Worm (Caenorhabditis elegans) whole organism, L4 larva: ENCODE measurements around the gene gap-1.

ENCODE experiments used
- F10B5.3 ChIP-seq: sonication (generic microtip); optimal IDR thresholded peaks from 2 replicates; lab custom pipeline; 2016; ENCODE audit warnings: mild to moderate bottlenecking, missing genetic modification characterization, missing compliant biosample characterization
- F26F4.8 ChIP-seq: fragments of 200-800 bp; sonication (Bioruptor generic); conservative IDR thresholded peaks from 2 replicates; pipeline ENCODE4 v1.3.6; 2022; ENCODE audit warnings: missing genetic modification characterization, missing compliant biosample characterization
- Y5F2A.4 ChIP-seq: fragments of 200-800 bp; sonication (Bioruptor generic); optimal IDR thresholded peaks from 2 replicates; lab custom pipeline; 2018; ENCODE audit warnings: mild to moderate bottlenecking, missing genetic modification characterization, missing compliant biosample characterization
- aha-1 ChIP-seq: fragments of 150-350 bp; peaks from one replicate; lab custom pipeline; 2014; ENCODE audit warnings: missing biosample characterization, missing genetic modification characterization
- ama-1 ChIP-seq: fragments of 150-350 bp; optimal IDR thresholded peaks from 2 replicates; lab custom pipeline; 2014; ENCODE audit warnings: inconsistent platforms, mixed read lengths
- arid-1 ChIP-seq: fragments of 200-800 bp; sonication (Bioruptor generic); conservative IDR thresholded peaks from 2 replicates; pipeline ENCODE4 v1.3.6; 2022; ENCODE audit warnings: missing genetic modification reagents, missing genetic modification characterization, missing compliant biosample characterization
- ceh-20 ChIP-seq: fragments of 200-800 bp; sonication (Bioruptor generic); IDR thresholded peaks from 2 replicates; pipeline ENCODE4 v1.3.6; 2022; ENCODE audit warnings: missing genetic modification reagents, missing genetic modification characterization, missing compliant biosample characterization
- ceh-32 ChIP-seq: sonication (generic microtip); optimal IDR thresholded peaks from 2 replicates; lab custom pipeline; 2016; ENCODE audit warnings: mild to moderate bottlenecking, missing genetic modification characterization, missing compliant biosample characterization; ENCODE audit not compliant: poor library complexity
- ces-1 ChIP-seq: fragments of 150-350 bp; sonication (generic microtip); optimal IDR thresholded peaks from 4 replicates; lab custom pipeline; 2014; ENCODE audit warnings: missing biosample characterization, missing genetic modification reagents, missing genetic modification characterization
- daf-19 ChIP-seq: fragments of 200-800 bp; sonication (Bioruptor generic); conservative IDR thresholded peaks from 2 replicates; pipeline ENCODE4 v1.3.6; 2022; ENCODE audit warnings: missing genetic modification characterization, missing compliant biosample characterization
- daf-8 ChIP-seq: fragments of 200-800 bp; sonication (Bioruptor generic); IDR thresholded peaks from 2 replicates; pipeline ENCODE4 v1.3.6; 2022; ENCODE audit warnings: missing genetic modification characterization, missing compliant biosample characterization
- dmd-6 ChIP-seq: fragments of 200-800 bp; sonication (Bioruptor generic); IDR thresholded peaks from 2 replicates; pipeline ENCODE4 v1.3.6; 2022; ENCODE audit warnings: missing genetic modification reagents, missing genetic modification characterization, missing compliant biosample characterization
- dmd-9 ChIP-seq: fragments of 200-800 bp; sonication (Bioruptor generic); IDR thresholded peaks from 2 replicates; pipeline ENCODE4 v1.3.6; 2022; ENCODE audit warnings: missing genetic modification reagents, missing genetic modification characterization, missing compliant biosample characterization
- dpl-1 ChIP-seq: fragments of 150-350 bp; optimal IDR thresholded peaks from 2 replicates; lab custom pipeline; 2014; ENCODE audit warnings: missing biosample characterization, missing genetic modification reagents, missing genetic modification characterization
- duxl-1 ChIP-seq: sonication (generic microtip); optimal IDR thresholded peaks from 2 replicates; lab custom pipeline; 2016; ENCODE audit warnings: mild to moderate bottlenecking, missing genetic modification characterization, moderate library complexity, missing compliant biosample characterization; ENCODE audit not compliant: poor library complexity
- hif-1 ChIP-seq, 2 experiments: sonication (generic microtip); optimal IDR thresholded peaks; 2 replicates each; lab custom pipeline; 2016 to 2017; ENCODE audit warnings: missing compliant biosample characterization in 2 of 2, missing genetic modification characterization in 2 of 2, missing genetic modification reagents in 2 of 2, missing genotype in 2 of 2, mild to moderate bottlenecking in 1 of 2
- hlh-11 ChIP-seq: fragments of 200-800 bp; sonication (Bioruptor generic); optimal IDR thresholded peaks from 2 replicates; lab custom pipeline; 2018; ENCODE audit warnings: mild to moderate bottlenecking, missing genetic modification characterization, missing compliant biosample characterization
- hlh-30 ChIP-seq: sonication (generic microtip); optimal IDR thresholded peaks from 2 replicates; lab custom pipeline; 2017; ENCODE audit warnings: antibody characterized with exemption, mild to moderate bottlenecking, missing genetic modification characterization, missing compliant biosample characterization; ENCODE audit not compliant: insufficient read depth
- hmg-1.1 ChIP-seq: fragments of 200-800 bp; sonication (Bioruptor generic); IDR thresholded peaks from 2 replicates; pipeline ENCODE4 v1.3.6; 2022; ENCODE audit warnings: missing genetic modification reagents, missing genetic modification characterization, missing compliant biosample characterization
- lin-39 ChIP-seq: fragments of 150-350 bp; optimal IDR thresholded peaks from 2 replicates; lab custom pipeline; 2014; ENCODE audit warnings: missing biosample characterization, missing genetic modification reagents, missing genetic modification characterization
- lir-3 ChIP-seq: sonication (generic microtip); optimal IDR thresholded peaks from 2 replicates; lab custom pipeline; 2016; ENCODE audit warnings: mild to moderate bottlenecking, missing genetic modification characterization, missing compliant biosample characterization
- lsy-2 ChIP-seq, 2 experiments: fragments of 150-350 bp in 1 of 2; sonication (generic microtip) in 1 of 2; optimal IDR thresholded peaks; 2 replicates each; lab custom pipeline; 2014 to 2017; ENCODE audit warnings: missing biosample characterization in 2 of 2, missing genetic modification characterization in 2 of 2
- madf-5 ChIP-seq, 2 experiments: fragments of 200-800 bp; sonication (Bioruptor generic); IDR thresholded peaks; 2 replicates each; pipeline ENCODE4 v1.3.6; 2022; ENCODE audit warnings: missing compliant biosample characterization in 2 of 2, missing genetic modification characterization in 2 of 2
- mdl-1 ChIP-seq, 2 experiments: fragments of 150-350 bp in 1 of 2; sonication (generic microtip) in 1 of 2; optimal IDR thresholded peaks; 2 replicates each; lab custom pipeline; 2014 to 2017; ENCODE audit warnings: missing biosample characterization in 2 of 2, missing genetic modification characterization in 2 of 2
- mdt-29 ChIP-seq: fragments of 200-800 bp; sonication (Bioruptor generic); IDR thresholded peaks from 2 replicates; pipeline ENCODE4 v1.3.6; 2022; ENCODE audit warnings: missing genetic modification reagents, missing genetic modification characterization, missing compliant biosample characterization
- mxl-3 ChIP-seq: fragments of 200-800 bp; sonication (Bioruptor generic); optimal IDR thresholded peaks from 2 replicates; lab custom pipeline; 2018; ENCODE audit warnings: mild to moderate bottlenecking, missing genetic modification characterization, missing compliant biosample characterization
- nhr-102 ChIP-seq: sonication (generic microtip); optimal IDR thresholded peaks from 2 replicates; lab custom pipeline; 2016; ENCODE audit warnings: mild to moderate bottlenecking, missing genetic modification characterization, moderate library complexity, missing compliant biosample characterization
- nhr-28 ChIP-seq: fragments of 150-350 bp; optimal IDR thresholded peaks from 2 replicates; lab custom pipeline; 2014; ENCODE audit warnings: missing biosample characterization, missing genetic modification characterization
- nhr-48 ChIP-seq: sonication (generic microtip); optimal IDR thresholded peaks from 2 replicates; lab custom pipeline; 2016; ENCODE audit warnings: mild to moderate bottlenecking, missing genetic modification characterization, missing compliant biosample characterization
- nhr-6 ChIP-seq: fragments of 150-350 bp; optimal IDR thresholded peaks from 2 replicates; lab custom pipeline; 2014; ENCODE audit warnings: missing biosample characterization, missing genetic modification characterization
- nhr-77 ChIP-seq: fragments of 150-350 bp; optimal IDR thresholded peaks from 2 replicates; lab custom pipeline; 2014; ENCODE audit warnings: missing biosample characterization, missing genetic modification characterization
- pha-4 ChIP-seq, 2 experiments: fragments of 150-350 bp in 1 of 2; fragments of 200-800 bp in 1 of 2; sonication (Bioruptor generic) in 1 of 2; IDR thresholded peaks in 1 of 2; optimal IDR thresholded peaks in 1 of 2; 2 replicates each; pipeline versions ENCODE4 v1.3.6 to Lab custom; 2014 to 2022; ENCODE audit warnings: missing genetic modification characterization in 2 of 2, missing genetic modification reagents in 2 of 2, missing biosample characterization in 1 of 2, missing compliant biosample characterization in 1 of 2
- pqm-1 ChIP-seq: sonication (generic microtip); optimal IDR thresholded peaks from 2 replicates; lab custom pipeline; 2017; ENCODE audit warnings: missing biosample characterization, missing genetic modification characterization
- sdz-12 ChIP-seq: fragments of 200-800 bp; sonication (Bioruptor generic); optimal IDR thresholded peaks from 2 replicates; lab custom pipeline; 2018; ENCODE audit warnings: mild to moderate bottlenecking, missing genetic modification characterization, missing compliant biosample characterization
- set-16 ChIP-seq: fragments of 200-800 bp; sonication (Bioruptor generic); IDR thresholded peaks from 2 replicates; pipeline ENCODE4 v1.3.6; 2022; ENCODE audit warnings: missing genetic modification reagents, missing genetic modification characterization, missing compliant biosample characterization
- tag-97 ChIP-seq: fragments of 200-800 bp; sonication (Bioruptor generic); IDR thresholded peaks from 2 replicates; pipeline ENCODE4 v1.3.6; 2022; ENCODE audit warnings: missing genetic modification characterization, missing compliant biosample characterization
- tra-1 ChIP-seq: fragments of 200-800 bp; sonication (Bioruptor generic); IDR thresholded peaks from 2 replicates; pipeline ENCODE4 v1.3.6; 2022; ENCODE audit warnings: missing genetic modification reagents, missing genetic modification characterization, missing compliant biosample characterization
- unc-62 ChIP-seq, 3 experiments: fragments of 150-350 bp in 1 of 3; sonication (generic microtip); optimal IDR thresholded peaks in 2 of 3; peaks in 1 of 3; 1 replicate in 1 of 3; 2 replicates in 2 of 3; lab custom pipeline; 2014 to 2017; ENCODE audit warnings: missing biosample characterization in 3 of 3, missing genetic modification characterization in 3 of 3, missing genetic modification reagents in 3 of 3, missing genotype in 1 of 3
- vab-7 ChIP-seq: fragments of 200-800 bp; sonication (Bioruptor generic); IDR thresholded peaks from 2 replicates; pipeline ENCODE4 v1.3.6; 2022; ENCODE audit warnings: missing genetic modification reagents, missing genetic modification characterization, missing compliant biosample characterization
- zfp-2 ChIP-seq: sonication (generic microtip); optimal IDR thresholded peaks from 2 replicates; lab custom pipeline; 2016; ENCODE audit warnings: mild to moderate bottlenecking, missing genetic modification characterization, missing compliant biosample characterization
- zfp-3 ChIP-seq: fragments of 200-800 bp; sonication (Bioruptor generic); conservative IDR thresholded peaks from 2 replicates; pipeline ENCODE4 v1.3.6; 2022; ENCODE audit warnings: missing genetic modification reagents, missing genetic modification characterization, missing compliant biosample characterization

The gap-1 gene

ce11 chrX:2237438-2237961, 45.2 kb downstream of the gap-1 start, which contains the start of gene vha-15 (continued):
- TF ChIP-seq nhr-6 (tag; lab: Kevin White, UChicago) (peak; percentile 68), arid-1 (GFP tag; lab: Robert Waterston, UW) (no peak), zfp-3 (GFP tag; lab: Robert Waterston, UW) (no peak)

ce11 chrX:2241147-2241798, 49.0 kb downstream of the gap-1 start:
- TF ChIP-seq F10B5.3 (tag; lab: Kevin White, UChicago) (peak; percentile 30), F26F4.8 (GFP tag; lab: Robert Waterston, UW) (no peak), mdt-29 (no peak), lin-39 (tag; lab: Kevin White, UChicago) (no peak), lsy-2 (tag; optimal IDR thresholded peaks at IDR 0.05; lab: Kevin White, UChicago) (peak in 1 of 2 experiments; percentile 15), mdl-1 (tag; optimal IDR thresholded peaks at IDR 0.05; lab: Kevin White, UChicago) (no peak), dpl-1 (no peak), nhr-102 (tag; lab: Kevin White, UChicago) (no peak), tra-1 (no peak), lir-3 (no peak), unc-62 (GFP tag; optimal IDR thresholded peaks at IDR 0.05 in 1 of 2; lab: Kevin White, UChicago) (peak in 1 of 2 experiments; percentile 97), unc-62 (tag; optimal IDR thresholded peaks at IDR 0.05; lab: Kevin White, UChicago) (no peak), mxl-3 (GFP tag; lab: Kevin White, UChicago) (no peak), aha-1 (peak; percentile 41), dmd-9 (GFP tag; lab: Robert Waterston, UW) (no peak)
- TF ChIP-seq, all 104 proteins: peak for 4

- TF ChIP-seq unc-62 (GFP tag; optimal IDR thresholded peaks at IDR 0.05 in 1 of 2; lab: Kevin White, UChicago) (peak in 1 of 2 experiments; percentile 97), unc-62 (tag; optimal IDR thresholded peaks at IDR 0.05; lab: Kevin White, UChicago) (no peak), Y5F2A.4 (GFP tag; lab: Kevin White, UChicago) (no peak), vab-7 (GFP tag; lab: Robert Waterston, UW) (no peak; the same call in none of the 2 replicates), mxl-3 (GFP tag; lab: Kevin White, UChicago) (peak; percentile 84), set-16 (GFP tag; lab: Robert Waterston, UW) (peak; percentile 21; the same call in 1 of the 2 replicates), pqm-1 (peak; percentile 58), sdz-12 (GFP tag; lab: Kevin White, UChicago) (no peak), tag-97 (GFP tag; lab: Robert Waterston, UW) (no peak), mdl-1 (tag; optimal IDR thresholded peaks at IDR 0.05; lab: Kevin White, UChicago) (peak in 1 of 2 experiments; percentile 80), ces-1 (GFP tag; lab: Kevin White, UChicago) (peak; percentile 73), daf-8 (GFP tag; lab: Robert Waterston, UW) (no peak), daf-19 (GFP tag; lab: Robert Waterston, UW) (peak; percentile 69; the same call in 1 of the 2 replicates), hlh-11 (peak; percentile 96), hlh-30 (tag; lab: Kevin White, UChicago) (peak; percentile 94), lsy-2 (tag; optimal IDR thresholded peaks at IDR 0.05; lab: Kevin White, UChicago) (peak; percentile 99 to 100), tra-1 (peak; percentile 99), dmd-6 (GFP tag; lab: Robert Waterston, UW) (peak; percentile 96), duxl-1 (tag; lab: Kevin White, UChicago) (peak; percentile 94), ceh-20 (GFP tag; lab: Robert Waterston, UW) (peak; percentile 93), hmg-1.1 (GFP tag; lab: Robert Waterston, UW) (peak; percentile 94), nhr-48 (tag; lab: Kevin White, UChicago) (peak; percentile 88), nhr-28 (peak; percentile 89), nhr-77 (tag; lab: Kevin White, UChicago) (peak; percentile 97), hif-1 (tag; optimal IDR thresholded peaks at IDR 0.05; lab: Kevin White, UChicago) (peak in 1 of 2 experiments; percentile 88), ama-1 (lab: Kevin White, UChicago) (peak; percentile 73), dpl-1 (peak; percentile 88), madf-5 (GFP tag; IDR thresholded peaks at IDR 0.05; lab: Robert Waterston, UW) (no peak), zfp-2 (tag; lab: Kevin White, UChicago) (peak; percentile 96), ceh-32 (tag; lab: Kevin White, UChicago) (peak; percentile 40), lin-39 (tag; lab: Kevin White, UChicago) (peak; percentile 69), pha-4 (GFP tag; IDR thresholded peaks at IDR 0.05; lab: Robert Waterston, UW) (peak; percentile 86), pha-4 (tag; optimal IDR thresholded peaks at IDR 0.05; lab: Kevin White, UChicago) (peak; percentile 96), dmd-9 (GFP tag; lab: Robert Waterston, UW) (peak; percentile 65)
Measured at ce11 chrX:2242568-2243185, 50.4 kb downstream of the gap-1 start, which contains the start of gene rpl-11.2. rpl-11.2 (minus strand) TSS chrX:2242618.
